Worm (Caenorhabditis elegans) whole organism, early embryonic: ENCODE results near the gene set-31.

Source experiments
- ama-1 ChIP-seq: fragments of 150-350 bp; optimal IDR thresholded peaks from 2 replicates; lab custom pipeline; 2014
- pes-1 ChIP-seq: fragments of 200-800 bp; sonication (Bioruptor generic); IDR thresholded peaks from 2 replicates; pipeline ENCODE4 v1.3.6; 2022; ENCODE audit warnings: missing genetic modification reagents, missing genetic modification characterization, missing compliant biosample characterization
- tra-4 ChIP-seq: sonication (generic microtip); optimal IDR thresholded peaks from 2 replicates; lab custom pipeline; 2017; ENCODE audit warnings: missing genetic modification characterization, missing compliant biosample characterization

DNA sequence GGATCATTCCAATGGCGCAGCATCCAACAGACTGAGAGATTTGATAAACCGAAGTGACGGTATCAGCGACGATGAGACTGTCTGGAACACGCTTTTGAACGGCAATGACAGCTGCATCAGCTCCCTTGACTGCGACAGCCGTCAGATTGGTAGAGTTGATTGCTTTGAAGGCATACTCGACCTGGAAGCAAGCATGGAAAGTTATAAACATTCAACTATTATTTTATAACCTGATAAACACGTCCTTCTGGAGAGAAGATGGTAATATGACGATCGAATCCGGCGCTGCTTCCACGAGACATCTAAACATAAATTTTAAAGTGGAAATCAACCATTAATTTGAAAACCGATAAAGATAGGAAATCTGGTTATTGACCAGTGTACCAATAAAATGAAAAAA, 4.6 kb downstream of the set-31 start, which contains the start of gene pas-1:
- TF ChIP-seq tra-4 (tag; lab: Kevin White, UChicago) = no peak
- no peak for TF ChIP-seq ama-1 (lab: Kevin White, UChicago)
- TF ChIP-seq pes-1 (GFP tag; lab: Robert Waterston, UW) = no peak
